Fruit fly (Drosophila melanogaster) whole organism, prepupa: Measurements from ENCODE around the gene Rab9Fa.

Source experiments
- Blimp-1 ChIP-seq: fragments of 200-800 bp; sonication (Bioruptor generic); optimal IDR thresholded peaks from 3 replicates; lab custom pipeline; 2017; ENCODE audit warnings: missing biosample characterization, missing genetic modification characterization, mild to moderate bottlenecking, moderate library complexity, missing genetic modification reagents
- CG11294 ChIP-seq: fragments of 200-800 bp; sonication (Bioruptor generic); IDR thresholded peaks from 2 replicates; pipeline ENCODE4 v1.3.6; 2022; ENCODE audit warnings: missing biosample characterization, missing genetic modification characterization
- CG11762 ChIP-seq: fragments of 200-800 bp; sonication (Bioruptor generic); optimal IDR thresholded peaks from 3 replicates; lab custom pipeline; 2016; ENCODE audit warnings: missing biosample characterization, missing genetic modification characterization; ENCODE audit not compliant: insufficient read depth
- CG11902 ChIP-seq: fragments of 200-800 bp; sonication (Bioruptor generic); optimal IDR thresholded peaks from 3 replicates; lab custom pipeline; 2016; ENCODE audit warnings: missing biosample characterization, missing genetic modification characterization
- CG15336 ChIP-seq: fragments of 200-800 bp; sonication (Bioruptor generic); IDR thresholded peaks from 2 replicates; pipeline ENCODE4 v1.3.6; 2022; ENCODE audit warnings: missing biosample characterization, missing genetic modification characterization
- CG1621 ChIP-seq: fragments of 200-800 bp; sonication (Bioruptor generic); optimal IDR thresholded peaks from 3 replicates; lab custom pipeline; 2018; ENCODE audit warnings: missing biosample characterization, mild to moderate bottlenecking, missing genetic modification characterization
- CG16779 ChIP-seq: fragments of 200-800 bp; sonication (Bioruptor generic); optimal IDR thresholded peaks from 3 replicates; lab custom pipeline; 2017; ENCODE audit warnings: missing biosample characterization, mild to moderate bottlenecking, missing genetic modification characterization
- CG31627 ChIP-seq: fragments of 200-800 bp; sonication (Bioruptor generic); optimal IDR thresholded peaks from 3 replicates; lab custom pipeline; 2016; ENCODE audit warnings: missing biosample characterization, missing genetic modification characterization
- CG32006 ChIP-seq: fragments of 200-800 bp; sonication (Bioruptor generic); optimal IDR thresholded peaks from 3 replicates; lab custom pipeline; 2017; ENCODE audit warnings: missing biosample characterization, mild to moderate bottlenecking, missing genetic modification characterization
- CG34406 ChIP-seq: fragments of 200-800 bp; sonication (Bioruptor generic); optimal IDR thresholded peaks from 3 replicates; lab custom pipeline; 2016; ENCODE audit warnings: missing biosample characterization, missing genetic modification characterization
- CG3919 ChIP-seq: fragments of 200-800 bp; sonication (Bioruptor generic); optimal IDR thresholded peaks from 3 replicates; lab custom pipeline; 2016; ENCODE audit warnings: missing biosample characterization, missing genetic modification characterization
- CG6163 ChIP-seq: fragments of 200-800 bp; sonication (Bioruptor generic); IDR thresholded peaks from 3 replicates; pipeline ENCODE4 v1.3.6; 2022; ENCODE audit warnings: missing biosample characterization, missing genetic modification characterization
- CG6792 ChIP-seq: fragments of 200-800 bp; sonication (Bioruptor generic); optimal IDR thresholded peaks from 3 replicates; lab custom pipeline; 2016; ENCODE audit warnings: missing biosample characterization, missing genetic modification characterization
- CG6854 ChIP-seq: fragments of 200-800 bp; sonication (Bioruptor generic); optimal IDR thresholded peaks from 2 replicates; lab custom pipeline; 2017; ENCODE audit warnings: missing biosample characterization, mild to moderate bottlenecking, missing genetic modification characterization
- CG7368 ChIP-seq: fragments of 200-800 bp; sonication (Bioruptor generic); optimal IDR thresholded peaks from 3 replicates; lab custom pipeline; 2016; ENCODE audit warnings: missing biosample characterization, missing genetic modification characterization
- CG8119 ChIP-seq: fragments of 200-800 bp; sonication (Bioruptor generic); IDR thresholded peaks from 3 replicates; pipeline ENCODE4 v1.3.6; 2022; ENCODE audit warnings: missing biosample characterization, missing genetic modification characterization
- CG8632 ChIP-seq: fragments of 200-800 bp; sonication (Bioruptor generic); optimal IDR thresholded peaks from 3 replicates; lab custom pipeline; 2016; ENCODE audit warnings: missing biosample characterization, missing genetic modification characterization
- Eip78C ChIP-seq: fragments of 200-800 bp; sonication (Bioruptor generic); peaks from one replicate; lab custom pipeline; 2016; ENCODE audit warnings: missing biosample characterization, missing genetic modification characterization
- Eip93F ChIP-seq: fragments of 200-800 bp; sonication (Bioruptor generic); optimal IDR thresholded peaks from 2 replicates; lab custom pipeline; 2016; ENCODE audit warnings: missing biosample characterization, mild to moderate bottlenecking, missing genetic modification characterization
- Ets21C ChIP-seq: fragments of 200-800 bp; sonication (Bioruptor generic); optimal IDR thresholded peaks from 3 replicates; lab custom pipeline; 2016; ENCODE audit warnings: missing biosample characterization, missing genetic modification characterization
- Ets96B ChIP-seq: fragments of 200-800 bp; optimal IDR thresholded peaks from 2 replicates; lab custom pipeline; 2019; ENCODE audit warnings: missing biosample characterization, mild to moderate bottlenecking, missing genetic modification characterization, moderate library complexity
- Gug ChIP-seq: fragments of 200-800 bp; sonication (Bioruptor generic); IDR thresholded peaks from 2 replicates; pipeline ENCODE4 v1.3.6; 2022; ENCODE audit warnings: missing biosample characterization, missing genetic modification characterization
- Hr38 ChIP-seq: sonication (Bioruptor generic); optimal IDR thresholded peaks from 2 replicates; lab custom pipeline; 2016; ENCODE audit warnings: missing biosample characterization, missing genetic modification characterization
- Hr39 ChIP-seq: fragments of 200-800 bp; sonication (Bioruptor generic); optimal IDR thresholded peaks from 2 replicates; lab custom pipeline; 2016; ENCODE audit warnings: missing biosample characterization, missing genetic modification characterization
- Hr4 ChIP-seq: fragments of 200-800 bp; sonication (Bioruptor generic); optimal IDR thresholded peaks from 3 replicates; lab custom pipeline; 2016; ENCODE audit warnings: missing biosample characterization, missing genetic modification characterization
- Lpt ChIP-seq: fragments of 200-800 bp; sonication (Bioruptor generic); optimal IDR thresholded peaks from 3 replicates; lab custom pipeline; 2016; ENCODE audit warnings: missing biosample characterization, missing genetic modification characterization
- Met ChIP-seq: fragments of 200-800 bp; sonication (Bioruptor generic); optimal IDR thresholded peaks from 3 replicates; lab custom pipeline; 2016; ENCODE audit warnings: missing biosample characterization, missing genetic modification characterization
- OdsH ChIP-seq: fragments of 200-800 bp; sonication (Bioruptor generic); optimal IDR thresholded peaks from 3 replicates; lab custom pipeline; 2016; ENCODE audit warnings: missing biosample characterization, missing genetic modification characterization
- Smox ChIP-seq: fragments of 200-800 bp; sonication (Bioruptor generic); optimal IDR thresholded peaks from 3 replicates; lab custom pipeline; 2016; ENCODE audit warnings: missing biosample characterization, missing genetic modification characterization
- Sox102F ChIP-seq: fragments of 200-800 bp; sonication (Bioruptor generic); optimal IDR thresholded peaks from 2 replicates; lab custom pipeline; 2016; ENCODE audit warnings: missing biosample characterization, mild to moderate bottlenecking, missing genetic modification characterization
- Sox14 ChIP-seq: fragments of 200-800 bp; sonication (Bioruptor generic); optimal IDR thresholded peaks from 3 replicates; lab custom pipeline; 2016; ENCODE audit warnings: missing biosample characterization, missing genetic modification characterization
- Sox15 ChIP-seq: fragments of 200-800 bp; sonication (Bioruptor generic); optimal IDR thresholded peaks from 3 replicates; lab custom pipeline; 2016; ENCODE audit warnings: missing biosample characterization, missing genetic modification characterization
- achi ChIP-seq: fragments of 200-800 bp; sonication (Bioruptor generic); optimal IDR thresholded peaks from 3 replicates; lab custom pipeline; 2016; ENCODE audit warnings: missing biosample characterization, missing genetic modification characterization
- acj6 ChIP-seq: fragments of 200-800 bp; sonication (Bioruptor generic); optimal IDR thresholded peaks from 3 replicates; lab custom pipeline; 2016; ENCODE audit warnings: missing biosample characterization, missing genetic modification characterization
- cyc ChIP-seq: fragments of 200-800 bp; sonication (Bioruptor generic); optimal IDR thresholded peaks from 3 replicates; lab custom pipeline; 2016; ENCODE audit warnings: missing biosample characterization, missing genetic modification characterization
- dac ChIP-seq: fragments of 200-800 bp; sonication (Bioruptor generic); optimal IDR thresholded peaks from 2 replicates; lab custom pipeline; 2017; ENCODE audit warnings: missing biosample characterization, mild to moderate bottlenecking, missing genetic modification characterization
- dsx ChIP-seq: fragments of 200-800 bp; optimal IDR thresholded peaks from 3 replicates; lab custom pipeline; 2019; ENCODE audit warnings: missing biosample characterization, mild to moderate bottlenecking, missing genetic modification characterization, moderate library complexity; ENCODE audit not compliant: poor library complexity, severe bottlenecking
- eg ChIP-seq: fragments of 200-800 bp; sonication (Bioruptor generic); IDR thresholded peaks from 3 replicates; pipeline ENCODE4 v1.3.6; 2022; ENCODE audit warnings: missing biosample characterization, missing genetic modification characterization
- fd59A ChIP-seq: fragments of 200-800 bp; sonication (Bioruptor generic); optimal IDR thresholded peaks from 2 replicates; lab custom pipeline; 2017; ENCODE audit warnings: missing biosample characterization, mild to moderate bottlenecking, missing genetic modification characterization, missing genetic modification reagents
- fd85E ChIP-seq: fragments of 200-800 bp; sonication (Bioruptor generic); optimal IDR thresholded peaks from 3 replicates; lab custom pipeline; 2016; ENCODE audit warnings: missing biosample characterization, missing genetic modification characterization
- fkh ChIP-seq: fragments of 200-800 bp; sonication (Bioruptor generic); optimal IDR thresholded peaks from 3 replicates; lab custom pipeline; 2017; ENCODE audit warnings: missing biosample characterization, mild to moderate bottlenecking, missing genetic modification characterization, moderate library complexity
- lz ChIP-seq: fragments of 200-800 bp; sonication (Bioruptor generic); optimal IDR thresholded peaks from 3 replicates; lab custom pipeline; 2016; ENCODE audit warnings: missing biosample characterization, missing genetic modification characterization
- net ChIP-seq: fragments of 200-800 bp; sonication (Bioruptor generic); optimal IDR thresholded peaks from 3 replicates; lab custom pipeline; 2016; ENCODE audit warnings: missing biosample characterization, missing genetic modification characterization
- spab ChIP-seq: fragments of 200-800 bp; sonication (Bioruptor generic); optimal IDR thresholded peaks from 2 replicates; lab custom pipeline; 2017; ENCODE audit warnings: missing biosample characterization, mild to moderate bottlenecking, missing genetic modification characterization, missing genetic modification reagents
- ss ChIP-seq, 2 experiments: fragments of 200-800 bp; sonication (Bioruptor generic); optimal IDR thresholded peaks; 2 replicates in 1 of 2; 3 replicates in 1 of 2; lab custom pipeline; 2017 to 2018; ENCODE audit warnings: mild to moderate bottlenecking in 2 of 2, missing biosample characterization in 2 of 2, missing genetic modification characterization in 2 of 2, moderate library complexity in 1 of 2
- svp ChIP-seq: fragments of 200-800 bp; sonication (Bioruptor generic); peaks from one replicate; lab custom pipeline; 2016; ENCODE audit warnings: missing biosample characterization, missing genetic modification characterization
- topi ChIP-seq: fragments of 200-800 bp; sonication (Bioruptor generic); optimal IDR thresholded peaks from 3 replicates; lab custom pipeline; 2016; ENCODE audit warnings: missing biosample characterization, missing genetic modification characterization
- vri ChIP-seq: fragments of 200-800 bp; sonication (Bioruptor generic); optimal IDR thresholded peaks from 3 replicates; lab custom pipeline; 2016; ENCODE audit warnings: missing biosample characterization, mild to moderate bottlenecking, missing genetic modification characterization

Rab9Fa gene

dm6 chrX:10936599-10936998 lies 14.2 kb downstream of the Rab9Fa start (continued):
- TF ChIP-seq CG3919 (GFP tag; lab: Kevin White, UChicago), result peak; percentile 90
- TF ChIP-seq CG31627 (GFP tag; lab: Kevin White, UChicago), result peak; percentile 52
- TF ChIP-seq CG32006 (GFP tag; lab: Kevin White, UChicago), result peak; percentile 87
- TF ChIP-seq Blimp-1 (GFP tag; lab: Kevin White, UChicago), result no peak
- peak; percentile 80 for TF ChIP-seq Lpt (GFP tag; lab: Kevin White, UChicago)
- peak; percentile 54 for TF ChIP-seq Sox15
- peak; percentile 51 for TF ChIP-seq cyc (GFP tag; lab: Kevin White, UChicago)
- TF ChIP-seq CG34406, result peak; percentile 76

- TF ChIP-seq Hr4 (GFP tag; lab: Kevin White, UChicago) (no peak), CG11902 (GFP tag; lab: Kevin White, UChicago) (no peak), dsx (no peak)
- TF ChIP-seq, all 60 proteins: peak for 0
These were observed 15.2 kb downstream of the Rab9Fa start for dm6 chrX:10935587-10935986.

- TF ChIP-seq dac (GFP tag; lab: Kevin White, UChicago) (peak; percentile 31), Ets96B (no peak), Met (GFP tag; lab: Kevin White, UChicago) (peak; percentile 50), topi (GFP tag; lab: Kevin White, UChicago) (peak; percentile 40), eg (GFP tag; lab: Robert Waterston, UW) (peak; percentile 64), ss (GFP tag; optimal IDR thresholded peaks at IDR 0.05; lab: Kevin White, UChicago) (no peak), acj6 (GFP tag; lab: Kevin White, UChicago) (peak; percentile 52), Eip78C (GFP tag; lab: Kevin White, UChicago) (peak; percentile 49), Gug (no peak), CG11762 (GFP tag; lab: Kevin White, UChicago) (no peak), CG1621 (tag; lab: Kevin White, UChicago) (no peak), CG6163 (GFP tag; lab: Robert Waterston, UW) (peak; percentile 72), achi (GFP tag; lab: Kevin White, UChicago) (peak; percentile 23), svp (GFP tag; lab: Kevin White, UChicago) (peak; percentile 12), Sox102F (GFP tag; lab: Kevin White, UChicago) (no peak), CG6792 (GFP tag; lab: Kevin White, UChicago) (peak; percentile 10), Hr39 (GFP tag; lab: Kevin White, UChicago) (peak; percentile 43), CG16779 (tag; lab: Kevin White, UChicago) (no peak), Sox14 (peak; percentile 24), Hr38 (GFP tag; lab: Kevin White, UChicago) (no peak), CG15336 (peak; percentile 61), fd85E (no peak), fd59A (GFP tag; lab: Kevin White, UChicago) (no peak), Eip93F (GFP tag; lab: Kevin White, UChicago) (no peak), OdsH (GFP tag; lab: Kevin White, UChicago) (peak; percentile 57), CG11294 (GFP tag; lab: Robert Waterston, UW) (peak; percentile 51; the same call in 1 of the 2 replicates), Hr4 (GFP tag; lab: Kevin White, UChicago) (peak; percentile 78), CG8119 (peak; percentile 63), CG11902 (GFP tag; lab: Kevin White, UChicago) (no peak), CG32006 (GFP tag; lab: Kevin White, UChicago) (peak; percentile 69), lz (peak; percentile 37), net (GFP tag; lab: Kevin White, UChicago) (peak; percentile 27), fkh (GFP tag; lab: Kevin White, UChicago) (no peak), CG7368 (peak; percentile 31), CG34406 (no peak), vri (GFP tag; lab: Kevin White, UChicago) (no peak), CG3919 (GFP tag; lab: Kevin White, UChicago) (peak; percentile 53), Smox (GFP tag; lab: Kevin White, UChicago) (peak; percentile 22), CG31627 (GFP tag; lab: Kevin White, UChicago) (peak; percentile 19), Ets21C (GFP tag; lab: Kevin White, UChicago) (no peak), CG8632 (GFP tag; lab: Kevin White, UChicago) (no peak), spab (GFP tag; lab: Kevin White, UChicago) (no peak), CG6854 (no peak)
These were observed 17.1 kb downstream of the Rab9Fa start for dm6 chrX:10933776-10934175.
